Fruit fly (Drosophila melanogaster): ENCODE results near the gene FER.

Gene FER

dm6 chr3R:9388321-9388720 lies 6.0 kb downstream of the FER start:
- TF ChIP-seq exex (tag; optimal IDR thresholded peaks at IDR 0.05) (peak; percentile 52), mam (GFP tag; optimal IDR thresholded peaks at IDR 0.05) (no peak), Max (GFP tag; optimal IDR thresholded peaks at IDR 0.05) (no peak), esg (GFP tag; conservative IDR thresholded peaks at IDR 0.05) (no peak), CG18619 (GFP tag; optimal IDR thresholded peaks at IDR 0.05) (no peak), MTF-1 (GFP tag; optimal IDR thresholded peaks at IDR 0.05; ENCODE audit: borderline replicate concordance) (no peak), dimm (GFP tag; IDR thresholded peaks at IDR 0.05) (no peak), tna (GFP tag; IDR thresholded peaks at IDR 0.05; ENCODE audit: partially characterized antibody) (no peak), Mad (GFP tag; optimal IDR thresholded peaks at IDR 0.05) (no peak), Chrac-16 (GFP tag; optimal IDR thresholded peaks at IDR 0.05) (no peak), CG17802 (tag; optimal IDR thresholded peaks at IDR 0.05) (no peak), wdn (GFP tag; IDR thresholded peaks at IDR 0.05) (no peak), sd (tag; optimal IDR thresholded peaks at IDR 0.05) (peak; percentile 59)

DNA sequence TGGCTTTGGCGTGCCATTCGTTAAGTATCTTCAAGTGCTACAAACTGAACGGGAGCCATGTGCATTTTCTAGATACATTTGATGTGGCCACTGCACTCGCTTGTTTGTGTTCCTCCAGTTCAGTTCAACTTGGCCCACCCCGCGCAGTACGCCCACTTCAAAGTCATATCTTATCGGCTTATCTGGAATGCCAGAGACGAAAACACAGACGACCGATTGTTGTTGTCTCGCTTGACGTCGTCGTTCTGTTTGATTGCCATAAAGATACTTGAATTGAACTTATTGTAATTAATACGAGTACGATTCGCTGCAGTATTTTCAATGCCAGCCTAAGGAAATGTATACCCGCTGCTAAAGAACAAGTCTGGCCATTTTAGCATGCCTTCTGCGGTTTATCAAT lies 6.7 kb downstream of the FER start:
- peak; percentile 91 for TF ChIP-seq sd (tag; optimal IDR thresholded peaks at IDR 0.05)
- TF ChIP-seq GATAe (GFP tag; conservative IDR thresholded peaks at IDR 0.05), result peak; percentile 69
- no peak for TF ChIP-seq CG32767 (GFP tag; IDR thresholded peaks at IDR 0.05)
- TF ChIP-seq CG5953 (GFP tag; IDR thresholded peaks at IDR 0.05), result no peak
- peak; percentile 31 for TF ChIP-seq sug (tag; optimal IDR thresholded peaks at IDR 0.05)
- TF ChIP-seq mirr (GFP tag; optimal IDR thresholded peaks at IDR 0.05), result peak; percentile 44
- TF ChIP-seq ftz-f1 (GFP tag; optimal IDR thresholded peaks at IDR 0.05), result no peak
- no peak for TF ChIP-seq CG12942 (GFP tag; optimal IDR thresholded peaks at IDR 0.05)
- no peak for TF ChIP-seq CG17385 (GFP tag; optimal IDR thresholded peaks at IDR 0.05)
- TF ChIP-seq exex (tag; optimal IDR thresholded peaks at IDR 0.05), result peak; percentile 56
- TF ChIP-seq crp (GFP tag; optimal IDR thresholded peaks at IDR 0.05), result no peak
- TF ChIP-seq Hr78 (GFP tag; optimal IDR thresholded peaks at IDR 0.05), result no peak
- TF ChIP-seq CG13894 (tag; optimal IDR thresholded peaks at IDR 0.05), result no peak
- TF ChIP-seq Vsx1 (GFP tag; optimal IDR thresholded peaks at IDR 0.05), result peak; percentile 13
- TF ChIP-seq dmrt11E (tag; optimal IDR thresholded peaks at IDR 0.05), result no peak
- 0 out of 4 replicates have a peak, but pooled peaks have one; percentile 32 for TF ChIP-seq chinmo (GFP tag; IDR thresholded peaks at IDR 0.05; ENCODE audit: partially characterized antibody)
- TF ChIP-seq CG8089 (GFP tag; optimal IDR thresholded peaks at IDR 0.05), result no peak
- no peak for TF ChIP-seq CG18011 (GFP tag; optimal IDR thresholded peaks at IDR 0.05)
- TF ChIP-seq Med (GFP tag), result peak; percentile 20
- no peak for TF ChIP-seq CG2120 (GFP tag; optimal IDR thresholded peaks at IDR 0.05)
- peak; percentile 90 for TF ChIP-seq grn (GFP tag; optimal IDR thresholded peaks at IDR 0.05)
- TF ChIP-seq otp (GFP tag; IDR thresholded peaks at IDR 0.05), result no peak
- TF ChIP-seq CG16815 (GFP tag; optimal IDR thresholded peaks at IDR 0.05), result no peak
- no peak for TF ChIP-seq tio (GFP tag; optimal IDR thresholded peaks at IDR 0.05)
- peak; percentile 16 for TF ChIP-seq CG15601 (tag; optimal IDR thresholded peaks at IDR 0.05)
- TF ChIP-seq lab (GFP tag; optimal IDR thresholded peaks at IDR 0.05), result peak; percentile 3
- no peak for TF ChIP-seq jing (GFP tag; optimal IDR thresholded peaks at IDR 0.05)
- no peak for TF ChIP-seq lov (optimal IDR thresholded peaks at IDR 0.05)
- no peak for TF ChIP-seq lov (GFP tag; IDR thresholded peaks at IDR 0.05)
- TF ChIP-seq crol (GFP tag; IDR thresholded peaks at IDR 0.05), result peak; percentile 29; the same call in 1 of the 2 replicates
- no peak for TF ChIP-seq CG1529 (GFP tag; optimal IDR thresholded peaks at IDR 0.05)
- no peak for TF ChIP-seq CG12104 (GFP tag; optimal IDR thresholded peaks at IDR 0.05)
- no peak for TF ChIP-seq MBD-R2 (GFP tag; IDR thresholded peaks at IDR 0.05)
- TF ChIP-seq CG5180 (GFP tag; optimal IDR thresholded peaks at IDR 0.05), result no peak
- no peak for TF ChIP-seq ATbp (GFP tag; optimal IDR thresholded peaks at IDR 0.05)
- TF ChIP-seq Rfx (GFP tag; IDR thresholded peaks at IDR 0.05), result no peak
- TF ChIP-seq repo (GFP tag; optimal IDR thresholded peaks at IDR 0.05), result no peak

Data from whole organism, embryonic.